Worm (Caenorhabditis elegans) whole organism, L4 larva: ENCODE measurements around the gene lin-13.
A peak's percentile ranks its signal among the peaks of the same experiment; 100 is the strongest.

Experiments
- D1046.2 ChIP-seq: fragments of 200-800 bp; sonication (Bioruptor generic); IDR thresholded peaks from 2 replicates; pipeline ENCODE4 v1.3.6; 2022; ENCODE audit warnings: missing genetic modification characterization, missing compliant biosample characterization
- F26F4.8 ChIP-seq: fragments of 200-800 bp; sonication (Bioruptor generic); conservative IDR thresholded peaks from 2 replicates; pipeline ENCODE4 v1.3.6; 2022; ENCODE audit warnings: missing genetic modification characterization, missing compliant biosample characterization
- F37D6.2 ChIP-seq: sonication (generic microtip); optimal IDR thresholded peaks from 2 replicates; lab custom pipeline; 2016; ENCODE audit warnings: mild to moderate bottlenecking, missing genetic modification characterization, missing compliant biosample characterization
- F49E8.2 ChIP-seq: sonication (generic microtip); optimal IDR thresholded peaks from 2 replicates; lab custom pipeline; 2016; ENCODE audit warnings: missing compliant biosample characterization, mild to moderate bottlenecking, missing genetic modification characterization, borderline replicate concordance
- T20F7.1 ChIP-seq: fragments of 200-800 bp; sonication (Bioruptor generic); optimal IDR thresholded peaks from 2 replicates; lab custom pipeline; 2018; ENCODE audit warnings: mild to moderate bottlenecking, missing genetic modification characterization, missing compliant biosample characterization
- T26A8.4 ChIP-seq: fragments of 200-800 bp; sonication (Bioruptor generic); IDR thresholded peaks from 2 replicates; pipeline ENCODE4 v1.3.6; 2022; ENCODE audit warnings: missing genetic modification characterization, missing compliant biosample characterization
- Y105C5A.15 ChIP-seq: fragments of 200-800 bp; sonication (Bioruptor generic); IDR thresholded peaks from 2 replicates; pipeline ENCODE4 v1.3.6; 2022; ENCODE audit warnings: missing genetic modification characterization, missing compliant biosample characterization
- Y48G9A.11 ChIP-seq: fragments of 200-800 bp; sonication (Bioruptor generic); IDR thresholded peaks from 2 replicates; pipeline ENCODE4 v1.3.6; 2022; ENCODE audit warnings: missing genetic modification reagents, missing genetic modification characterization, missing compliant biosample characterization
- Y5F2A.4 ChIP-seq: fragments of 200-800 bp; sonication (Bioruptor generic); optimal IDR thresholded peaks from 2 replicates; lab custom pipeline; 2018; ENCODE audit warnings: mild to moderate bottlenecking, missing genetic modification characterization, missing compliant biosample characterization
- ZK337.2 ChIP-seq: fragments of 200-800 bp; sonication (Bioruptor generic); IDR thresholded peaks from 2 replicates; pipeline ENCODE4 v1.3.6; 2022; ENCODE audit warnings: missing genetic modification reagents, missing genetic modification characterization, missing compliant biosample characterization
- aly-2 ChIP-seq: sonication (generic microtip); optimal IDR thresholded peaks from 2 replicates; lab custom pipeline; 2018; ENCODE audit warnings: missing biosample characterization, missing genetic modification characterization
- arid-1 ChIP-seq: fragments of 200-800 bp; sonication (Bioruptor generic); conservative IDR thresholded peaks from 2 replicates; pipeline ENCODE4 v1.3.6; 2022; ENCODE audit warnings: missing genetic modification reagents, missing genetic modification characterization, missing compliant biosample characterization
- attf-4 ChIP-seq: sonication (generic microtip); optimal IDR thresholded peaks from 3 replicates; lab custom pipeline; 2017; ENCODE audit warnings: missing biosample characterization, missing genetic modification characterization
- ceh-20 ChIP-seq: fragments of 200-800 bp; sonication (Bioruptor generic); IDR thresholded peaks from 2 replicates; pipeline ENCODE4 v1.3.6; 2022; ENCODE audit warnings: missing genetic modification reagents, missing genetic modification characterization, missing compliant biosample characterization
- ceh-32 ChIP-seq: sonication (generic microtip); optimal IDR thresholded peaks from 2 replicates; lab custom pipeline; 2016; ENCODE audit warnings: mild to moderate bottlenecking, missing genetic modification characterization, missing compliant biosample characterization; ENCODE audit not compliant: poor library complexity
- ctbp-1 ChIP-seq: fragments of 200-800 bp; sonication (Bioruptor generic); IDR thresholded peaks from 2 replicates; pipeline ENCODE4 v1.3.6; 2022; ENCODE audit warnings: missing genetic modification reagents, missing genetic modification characterization, missing compliant biosample characterization
- daf-12 ChIP-seq: fragments of 150-350 bp; optimal IDR thresholded peaks from 2 replicates; lab custom pipeline; 2014; ENCODE audit warnings: missing biosample characterization, missing genetic modification reagents, missing genetic modification characterization
- daf-16 ChIP-seq, 3 experiments: sonication (generic microtip); optimal IDR thresholded peaks; 2 replicates each; lab custom pipeline; 2016 to 2017; ENCODE audit warnings: missing genetic modification characterization in 3 of 3, missing genetic modification reagents in 3 of 3, mild to moderate bottlenecking in 2 of 3, missing compliant biosample characterization in 2 of 3, missing biosample characterization in 1 of 3, moderate library complexity in 1 of 3
- dmd-6 ChIP-seq: fragments of 200-800 bp; sonication (Bioruptor generic); IDR thresholded peaks from 2 replicates; pipeline ENCODE4 v1.3.6; 2022; ENCODE audit warnings: missing genetic modification reagents, missing genetic modification characterization, missing compliant biosample characterization
- dmd-9 ChIP-seq: fragments of 200-800 bp; sonication (Bioruptor generic); IDR thresholded peaks from 2 replicates; pipeline ENCODE4 v1.3.6; 2022; ENCODE audit warnings: missing genetic modification reagents, missing genetic modification characterization, missing compliant biosample characterization
- duxl-1 ChIP-seq: sonication (generic microtip); optimal IDR thresholded peaks from 2 replicates; lab custom pipeline; 2016; ENCODE audit warnings: mild to moderate bottlenecking, missing genetic modification characterization, moderate library complexity, missing compliant biosample characterization; ENCODE audit not compliant: poor library complexity
- egl-43 ChIP-seq: fragments of 200-800 bp; sonication (Bioruptor generic); IDR thresholded peaks from 2 replicates; pipeline ENCODE4 v1.3.6; 2022; ENCODE audit warnings: missing genetic modification reagents, missing genetic modification characterization, missing compliant biosample characterization
- gei-8 ChIP-seq: fragments of 200-800 bp; sonication (Bioruptor generic); optimal IDR thresholded peaks from 2 replicates; lab custom pipeline; 2018; ENCODE audit warnings: mild to moderate bottlenecking, missing genetic modification characterization, missing compliant biosample characterization
- hif-1 ChIP-seq, 2 experiments: sonication (generic microtip); optimal IDR thresholded peaks; 2 replicates each; lab custom pipeline; 2016 to 2017; ENCODE audit warnings: missing compliant biosample characterization in 2 of 2, missing genetic modification characterization in 2 of 2, missing genetic modification reagents in 2 of 2, missing genotype in 2 of 2, mild to moderate bottlenecking in 1 of 2
- lim-7 ChIP-seq: fragments of 200-800 bp; sonication (Bioruptor generic); IDR thresholded peaks from 2 replicates; pipeline ENCODE4 v1.3.6; 2022; ENCODE audit warnings: missing genetic modification characterization, missing compliant biosample characterization
- lin-29 ChIP-seq: fragments of 200-800 bp; sonication (Bioruptor generic); IDR thresholded peaks from 2 replicates; pipeline ENCODE4 v1.3.6; 2022; ENCODE audit warnings: missing genetic modification reagents, missing genetic modification characterization, missing compliant biosample characterization
- lin-38 ChIP-seq: fragments of 200-800 bp; sonication (Bioruptor generic); IDR thresholded peaks from 2 replicates; pipeline ENCODE4 v1.3.6; 2022; ENCODE audit warnings: missing genetic modification reagents, missing genetic modification characterization, missing compliant biosample characterization
- madf-5 ChIP-seq, 2 experiments: fragments of 200-800 bp; sonication (Bioruptor generic); IDR thresholded peaks; 2 replicates each; pipeline ENCODE4 v1.3.6; 2022; ENCODE audit warnings: missing compliant biosample characterization in 2 of 2, missing genetic modification characterization in 2 of 2
- madf-9 ChIP-seq: fragments of 200-800 bp; sonication (Bioruptor generic); conservative IDR thresholded peaks from 2 replicates; pipeline ENCODE4 v1.3.6; 2022; ENCODE audit warnings: missing genetic modification reagents, missing genetic modification characterization, missing compliant biosample characterization
- mdl-1 ChIP-seq, 2 experiments: fragments of 150-350 bp in 1 of 2; sonication (generic microtip) in 1 of 2; optimal IDR thresholded peaks; 2 replicates each; lab custom pipeline; 2014 to 2017; ENCODE audit warnings: missing biosample characterization in 2 of 2, missing genetic modification characterization in 2 of 2
- mes-2 ChIP-seq: sonication (generic microtip); optimal IDR thresholded peaks from 2 replicates; lab custom pipeline; 2016; ENCODE audit warnings: missing genotype, mild to moderate bottlenecking, missing genetic modification characterization, missing compliant biosample characterization; ENCODE audit not compliant: poor library complexity, severe bottlenecking
- mxl-2 ChIP-seq: fragments of 200-800 bp; sonication (Bioruptor generic); conservative IDR thresholded peaks from 2 replicates; pipeline ENCODE4 v1.3.6; 2022; ENCODE audit warnings: missing genetic modification reagents, missing genetic modification characterization, missing compliant biosample characterization
- nhr-111 ChIP-seq: fragments of 200-800 bp; sonication (Bioruptor generic); optimal IDR thresholded peaks from 2 replicates; lab custom pipeline; 2018; ENCODE audit warnings: mild to moderate bottlenecking, missing genetic modification characterization, missing compliant biosample characterization
- nhr-41 ChIP-seq: fragments of 200-800 bp; sonication (Bioruptor generic); IDR thresholded peaks from 2 replicates; pipeline ENCODE4 v1.3.6; 2022; ENCODE audit warnings: missing genetic modification reagents, missing genetic modification characterization, missing compliant biosample characterization
- nhr-42 ChIP-seq: fragments of 200-800 bp; sonication (Bioruptor generic); IDR thresholded peaks from 2 replicates; pipeline ENCODE4 v1.3.6; 2022; ENCODE audit warnings: missing genetic modification characterization, missing compliant biosample characterization
- nhr-48 ChIP-seq: sonication (generic microtip); optimal IDR thresholded peaks from 2 replicates; lab custom pipeline; 2016; ENCODE audit warnings: mild to moderate bottlenecking, missing genetic modification characterization, missing compliant biosample characterization
- nhr-76 ChIP-seq: fragments of 150-350 bp; optimal IDR thresholded peaks from 2 replicates; lab custom pipeline; 2014; ENCODE audit warnings: missing biosample characterization, missing genetic modification characterization
- nhr-77 ChIP-seq: fragments of 150-350 bp; optimal IDR thresholded peaks from 2 replicates; lab custom pipeline; 2014; ENCODE audit warnings: missing biosample characterization, missing genetic modification characterization
- php-3 ChIP-seq: fragments of 200-800 bp; sonication (Bioruptor generic); IDR thresholded peaks from 2 replicates; pipeline ENCODE4 v1.3.6; 2022; ENCODE audit warnings: missing genetic modification reagents, missing genetic modification characterization, missing compliant biosample characterization
- rbr-2 ChIP-seq: sonication (generic microtip); optimal IDR thresholded peaks from 2 replicates; lab custom pipeline; 2016; ENCODE audit warnings: missing genotype, missing genetic modification characterization, missing compliant biosample characterization
- snpc-1.2 ChIP-seq: fragments of 200-800 bp; sonication (Bioruptor generic); IDR thresholded peaks from 2 replicates; pipeline ENCODE4 v1.3.6; 2022; ENCODE audit warnings: missing genetic modification reagents, missing genetic modification characterization, missing compliant biosample characterization
- snpc-4 ChIP-seq: fragments of 150-350 bp; optimal IDR thresholded peaks from 2 replicates; lab custom pipeline; 2014; ENCODE audit warnings: missing biosample characterization, missing genetic modification characterization
- spr-1 ChIP-seq: sonication (generic microtip); optimal IDR thresholded peaks from 2 replicates; lab custom pipeline; 2016; ENCODE audit warnings: mild to moderate bottlenecking, missing genetic modification characterization, missing compliant biosample characterization
- unc-130 ChIP-seq: sonication (generic microtip); optimal IDR thresholded peaks from 2 replicates; lab custom pipeline; 2016; ENCODE audit warnings: missing genetic modification reagents, missing genetic modification characterization, missing compliant biosample characterization
- unc-62 ChIP-seq, 3 experiments: fragments of 150-350 bp in 1 of 3; sonication (generic microtip); optimal IDR thresholded peaks in 2 of 3; peaks in 1 of 3; 1 replicate in 1 of 3; 2 replicates in 2 of 3; lab custom pipeline; 2014 to 2017; ENCODE audit warnings: missing biosample characterization in 3 of 3, missing genetic modification characterization in 3 of 3, missing genetic modification reagents in 3 of 3, missing genotype in 1 of 3
- vab-7 ChIP-seq: fragments of 200-800 bp; sonication (Bioruptor generic); IDR thresholded peaks from 2 replicates; pipeline ENCODE4 v1.3.6; 2022; ENCODE audit warnings: missing genetic modification reagents, missing genetic modification characterization, missing compliant biosample characterization
- zag-1 ChIP-seq: fragments of 150-350 bp; optimal IDR thresholded peaks from 2 replicates; lab custom pipeline; 2014; ENCODE audit warnings: missing biosample characterization, missing genetic modification characterization
- zfp-3 ChIP-seq: fragments of 200-800 bp; sonication (Bioruptor generic); conservative IDR thresholded peaks from 2 replicates; pipeline ENCODE4 v1.3.6; 2022; ENCODE audit warnings: missing genetic modification reagents, missing genetic modification characterization, missing compliant biosample characterization

lin-13 gene

DNA sequence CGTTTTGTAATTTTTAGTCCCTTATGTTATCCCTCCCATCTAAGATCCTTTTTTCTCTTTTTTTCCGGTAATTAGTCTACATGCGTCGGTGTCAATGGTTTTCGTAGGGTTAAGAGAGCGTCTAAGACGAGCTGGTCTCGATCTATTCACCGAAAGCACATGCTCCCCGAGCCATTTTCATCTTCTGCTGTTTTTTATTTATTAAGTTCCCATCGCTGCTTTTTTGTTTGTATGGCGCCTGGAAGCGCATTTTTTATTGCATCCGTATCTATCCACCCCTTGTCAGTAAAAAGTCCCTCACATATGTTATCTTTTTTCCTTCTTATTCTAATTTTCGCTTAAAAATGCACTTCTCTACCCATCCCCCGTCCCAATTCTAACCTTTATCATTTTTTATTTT lies 27.5 kb upstream of the lin-13 start:
- TF ChIP-seq rbr-2 (tag; lab: Kevin White, UChicago) (no peak), snpc-4 (tag; lab: Kevin White, UChicago) (no peak), dmd-9 (GFP tag; lab: Robert Waterston, UW) (no peak), F26F4.8 (GFP tag; lab: Robert Waterston, UW) (no peak), ceh-20 (GFP tag; lab: Robert Waterston, UW) (no peak), nhr-41 (no peak), daf-12 (no peak), madf-5 (GFP tag; IDR thresholded peaks at IDR 0.05; lab: Robert Waterston, UW) (0 out of 4 replicates have a peak, but pooled peaks of 1 of the 2 experiments have one; percentile 42), ceh-32 (no peak), madf-9 (GFP tag; lab: Robert Waterston, UW) (0 out of 2 replicates have a peak, but pooled peaks have one; percentile 3), T20F7.1 (GFP tag; lab: Kevin White, UChicago) (no peak), Y5F2A.4 (peak; percentile 16), unc-62 (GFP tag; optimal IDR thresholded peaks at IDR 0.05 in 1 of 2; lab: Kevin White, UChicago) (no peak), unc-62 (tag; optimal IDR thresholded peaks at IDR 0.05; lab: Kevin White, UChicago) (no peak), lin-29 (GFP tag; lab: Robert Waterston, UW) (no peak), nhr-77 (tag; lab: Kevin White, UChicago) (no peak), lin-38 (GFP tag; lab: Robert Waterston, UW) (no peak; the same call in 1 of the 2 replicates), nhr-111 (GFP tag; lab: Kevin White, UChicago) (no peak), zag-1 (tag; lab: Kevin White, UChicago) (no peak), php-3 (GFP tag; lab: Robert Waterston, UW) (peak; percentile 45; the same call in 1 of the 2 replicates), F37D6.2 (tag; lab: Kevin White, UChicago) (no peak), F49E8.2 (tag; lab: Kevin White, UChicago) (no peak), snpc-1.2 (GFP tag; lab: Robert Waterston, UW) (0 out of 2 replicates have a peak, but pooled peaks have one; percentile 8), duxl-1 (tag; lab: Kevin White, UChicago) (no peak), ZK337.2 (GFP tag; lab: Robert Waterston, UW) (no peak), zfp-3 (GFP tag; lab: Robert Waterston, UW) (peak; percentile 53; the same call in 1 of the 2 replicates), mdl-1 (tag; optimal IDR thresholded peaks at IDR 0.05; lab: Kevin White, UChicago) (no peak), unc-130 (GFP tag; lab: Kevin White, UChicago) (no peak), vab-7 (GFP tag; lab: Robert Waterston, UW) (peak; percentile 14; the same call in 1 of the 2 replicates), nhr-48 (no peak), spr-1 (tag; lab: Kevin White, UChicago) (no peak), mes-2 (tag; lab: Kevin White, UChicago) (peak; percentile 37), mxl-2 (no peak), attf-4 (no peak), Y48G9A.11 (GFP tag; lab: Robert Waterston, UW) (peak; percentile 51; the same call in 1 of the 2 replicates), daf-16 (GFP tag; optimal IDR thresholded peaks at IDR 0.05; lab: Kevin White, UChicago) (no peak), daf-16 (tag; optimal IDR thresholded peaks at IDR 0.05; lab: Kevin White, UChicago) (no peak), hif-1 (tag; optimal IDR thresholded peaks at IDR 0.05; lab: Kevin White, UChicago) (no peak), nhr-76 (tag; lab: Kevin White, UChicago) (no peak), arid-1 (GFP tag; lab: Robert Waterston, UW) (no peak; the same call in 1 of the 2 replicates), T26A8.4 (GFP tag; lab: Robert Waterston, UW) (no peak; the same call in 1 of the 2 replicates), aly-2 (tag; lab: Kevin White, UChicago) (no peak), nhr-42 (GFP tag; lab: Robert Waterston, UW) (no peak), egl-43 (GFP tag; lab: Robert Waterston, UW) (peak; percentile 67; the same call in 1 of the 2 replicates), lim-7 (GFP tag; lab: Robert Waterston, UW) (peak; percentile 60), ctbp-1 (GFP tag; lab: Robert Waterston, UW) (0 out of 2 replicates have a peak, but pooled peaks have one; percentile 45), gei-8 (GFP tag; lab: Kevin White, UChicago) (peak; percentile 44), D1046.2 (GFP tag; lab: Robert Waterston, UW) (no peak), dmd-6 (GFP tag; lab: Robert Waterston, UW) (peak; percentile 22), Y105C5A.15 (GFP tag; lab: Robert Waterston, UW) (peak; percentile 40; the same call in 1 of the 2 replicates)
